Worm (Caenorhabditis elegans) whole organism, young adult: ENCODE results near the gene rpl-25.1.
A peak's percentile ranks its signal among the peaks of the same experiment; 100 is the strongest.

ENCODE experiments used
- B0035.1 ChIP-seq: sonication (generic microtip); optimal IDR thresholded peaks from 2 replicates; lab custom pipeline; 2016; ENCODE audit warnings: missing genetic modification characterization, mild to moderate bottlenecking, missing compliant biosample characterization, missing genotype, missing genetic modification reagents
- F10E7.11 ChIP-seq: sonication (generic microtip); optimal IDR thresholded peaks from 2 replicates; lab custom pipeline; 2017; ENCODE audit warnings: mild to moderate bottlenecking, missing genetic modification characterization, moderate library complexity, missing compliant biosample characterization
- F22D6.2 ChIP-seq: sonication (generic microtip); optimal IDR thresholded peaks from 2 replicates; lab custom pipeline; 2016; ENCODE audit warnings: mild to moderate bottlenecking, missing genetic modification characterization, missing compliant biosample characterization
- F33H1.4 ChIP-seq: fragments of 200-800 bp; sonication (Bioruptor generic); IDR thresholded peaks from 2 replicates; pipeline ENCODE4 v1.3.6; 2022; ENCODE audit warnings: missing genetic modification reagents, missing genetic modification characterization, missing compliant biosample characterization
- F37B4.10 ChIP-seq: fragments of 200-800 bp; sonication (Bioruptor generic); IDR thresholded peaks from 2 replicates; pipeline ENCODE4 v1.3.6; 2022; ENCODE audit warnings: missing genetic modification characterization, missing compliant biosample characterization
- F57C9.4 ChIP-seq: sonication (generic microtip); optimal IDR thresholded peaks from 2 replicates; lab custom pipeline; 2017; ENCODE audit warnings: mild to moderate bottlenecking, missing genetic modification characterization, missing compliant biosample characterization
- Y53F4B.3 ChIP-seq: fragments of 200-800 bp; sonication (Bioruptor generic); IDR thresholded peaks from 2 replicates; pipeline ENCODE4 v1.3.6; 2022; ENCODE audit warnings: missing genetic modification reagents, missing genetic modification characterization, missing compliant biosample characterization
- Y56A3A.18 ChIP-seq: fragments of 200-800 bp; sonication (Bioruptor generic); IDR thresholded peaks from 2 replicates; pipeline ENCODE4 v1.3.6; 2022; ENCODE audit warnings: missing genetic modification reagents, missing genetic modification characterization, missing compliant biosample characterization
- aptf-2 ChIP-seq: fragments of 200-800 bp; sonication (Bioruptor generic); conservative IDR thresholded peaks from 2 replicates; pipeline ENCODE4 v1.3.6; 2022; ENCODE audit warnings: missing genetic modification reagents, missing genetic modification characterization, missing compliant biosample characterization
- aptf-3 ChIP-seq: fragments of 200-800 bp; sonication (Bioruptor generic); IDR thresholded peaks from 2 replicates; pipeline ENCODE4 v1.3.6; 2022; ENCODE audit warnings: missing genetic modification characterization, missing compliant biosample characterization
- attf-5 ChIP-seq: fragments of 200-800 bp; sonication (Bioruptor generic); optimal IDR thresholded peaks from 2 replicates; lab custom pipeline; 2018; ENCODE audit warnings: mild to moderate bottlenecking, missing genetic modification characterization, missing compliant biosample characterization
- attf-6 ChIP-seq: fragments of 200-800 bp; sonication (Bioruptor generic); IDR thresholded peaks from 2 replicates; pipeline ENCODE4 v1.3.6; 2022; ENCODE audit warnings: missing genetic modification reagents, missing genetic modification characterization, missing compliant biosample characterization
- ceh-100 ChIP-seq: fragments of 200-800 bp; sonication (Bioruptor generic); IDR thresholded peaks from 2 replicates; pipeline ENCODE4 v1.3.6; 2022; ENCODE audit warnings: missing genetic modification reagents, missing genetic modification characterization, missing compliant biosample characterization
- ceh-27 ChIP-seq: fragments of 200-800 bp; sonication (Bioruptor generic); optimal IDR thresholded peaks from 2 replicates; lab custom pipeline; 2018; ENCODE audit warnings: mild to moderate bottlenecking, missing genetic modification characterization, moderate library complexity, missing compliant biosample characterization
- ceh-58 ChIP-seq: fragments of 200-800 bp; sonication (Bioruptor generic); IDR thresholded peaks from 2 replicates; pipeline ENCODE4 v1.3.6; 2022; ENCODE audit warnings: missing genetic modification characterization, missing compliant biosample characterization
- die-1 ChIP-seq: sonication (generic microtip); optimal IDR thresholded peaks from 2 replicates; lab custom pipeline; 2016; ENCODE audit warnings: missing genotype, mild to moderate bottlenecking, missing genetic modification characterization, missing compliant biosample characterization
- dox-1 ChIP-seq: fragments of 200-800 bp; sonication (Bioruptor generic); IDR thresholded peaks from 2 replicates; pipeline ENCODE4 v1.3.6; 2022; ENCODE audit warnings: missing genetic modification reagents, missing genetic modification characterization, missing compliant biosample characterization
- dpff-1 ChIP-seq: sonication (generic microtip); optimal IDR thresholded peaks from 2 replicates; lab custom pipeline; 2017; ENCODE audit warnings: mild to moderate bottlenecking, missing genetic modification characterization, missing compliant biosample characterization
- egrh-3 ChIP-seq: fragments of 200-800 bp; sonication (Bioruptor generic); IDR thresholded peaks from 2 replicates; pipeline ENCODE4 v1.3.6; 2022; ENCODE audit warnings: missing genetic modification reagents, missing genetic modification characterization, missing compliant biosample characterization
- ets-4 ChIP-seq: fragments of 200-800 bp; sonication (Bioruptor generic); optimal IDR thresholded peaks from 2 replicates; lab custom pipeline; 2018; ENCODE audit warnings: mild to moderate bottlenecking, missing genetic modification characterization, missing compliant biosample characterization
- gei-17 ChIP-seq: fragments of 200-800 bp; sonication (Bioruptor generic); optimal IDR thresholded peaks from 2 replicates; lab custom pipeline; 2018; ENCODE audit warnings: mild to moderate bottlenecking, missing genetic modification characterization, missing compliant biosample characterization
- hlh-26 ChIP-seq: fragments of 200-800 bp; sonication (Bioruptor generic); conservative IDR thresholded peaks from 2 replicates; pipeline ENCODE4 v1.3.6; 2022; ENCODE audit warnings: missing genetic modification reagents, missing genetic modification characterization, missing compliant biosample characterization
- hsf-1 ChIP-seq: fragments of 200-800 bp; sonication (Bioruptor generic); IDR thresholded peaks from 2 replicates; pipeline ENCODE4 v1.3.6; 2022; ENCODE audit warnings: missing genetic modification reagents, missing genetic modification characterization, missing compliant biosample characterization
- lin-26 ChIP-seq: fragments of 200-800 bp; sonication (Bioruptor generic); IDR thresholded peaks from 2 replicates; pipeline ENCODE4 v1.3.6; 2022; ENCODE audit warnings: missing genetic modification reagents, missing genetic modification characterization, missing compliant biosample characterization
- lin-54 ChIP-seq: fragments of 200-800 bp; sonication (Bioruptor generic); optimal IDR thresholded peaks from 2 replicates; lab custom pipeline; 2018; ENCODE audit warnings: mild to moderate bottlenecking, missing genetic modification characterization, missing compliant biosample characterization
- mcd-1 ChIP-seq: fragments of 200-800 bp; sonication (Bioruptor generic); IDR thresholded peaks from 2 replicates; pipeline ENCODE4 v1.3.6; 2022; ENCODE audit warnings: missing genetic modification reagents, missing genetic modification characterization, missing compliant biosample characterization
- mel-28 ChIP-seq: sonication (generic microtip); optimal IDR thresholded peaks from 2 replicates; lab custom pipeline; 2016; ENCODE audit warnings: borderline replicate concordance, mild to moderate bottlenecking, missing genetic modification characterization, missing compliant biosample characterization
- mes-4 ChIP-seq: sonication (generic microtip); optimal IDR thresholded peaks from 2 replicates; lab custom pipeline; 2016; ENCODE audit warnings: missing genotype, missing genetic modification characterization, missing compliant biosample characterization
- mxl-1 ChIP-seq: sonication (generic microtip); optimal IDR thresholded peaks from 2 replicates; lab custom pipeline; 2016; ENCODE audit warnings: missing genetic modification characterization, missing compliant biosample characterization
- nfyb-1 ChIP-seq: fragments of 200-800 bp; sonication (Bioruptor generic); IDR thresholded peaks from 2 replicates; pipeline ENCODE4 v1.3.6; 2022; ENCODE audit warnings: missing genetic modification reagents, missing genetic modification characterization, missing compliant biosample characterization
- nhr-27 ChIP-seq: fragments of 200-800 bp; sonication (Bioruptor generic); optimal IDR thresholded peaks from 2 replicates; lab custom pipeline; 2018; ENCODE audit warnings: mild to moderate bottlenecking, missing genetic modification characterization, moderate library complexity, missing compliant biosample characterization
- nhr-80 ChIP-seq: sonication (generic microtip); optimal IDR thresholded peaks from 2 replicates; lab custom pipeline; 2016; ENCODE audit warnings: missing genetic modification characterization, missing compliant biosample characterization
- rcor-1 ChIP-seq: fragments of 200-800 bp; sonication (Bioruptor generic); IDR thresholded peaks from 2 replicates; pipeline ENCODE4 v1.3.6; 2022; ENCODE audit warnings: missing genetic modification reagents, missing genetic modification characterization, missing compliant biosample characterization
- rec-8 ChIP-seq, 2 experiments: sonication (generic microtip); optimal IDR thresholded peaks; 2 replicates each; lab custom pipeline; 2016; ENCODE audit warnings: mild to moderate bottlenecking in 2 of 2, missing genetic modification characterization in 2 of 2, missing genetic modification reagents in 2 of 2, missing genotype in 2 of 2, missing biosample characterization in 1 of 2, missing compliant biosample characterization in 1 of 2, moderate library complexity in 1 of 2
- sdz-38 ChIP-seq: sonication (generic microtip); optimal IDR thresholded peaks from 2 replicates; lab custom pipeline; 2016; ENCODE audit warnings: missing genotype, missing genetic modification characterization, missing compliant biosample characterization
- sea-2 ChIP-seq: fragments of 200-800 bp; sonication (Bioruptor generic); IDR thresholded peaks from 2 replicates; pipeline ENCODE4 v1.3.6; 2022; ENCODE audit warnings: missing genetic modification characterization, missing compliant biosample characterization
- snpc-4 ChIP-seq, 5 experiments: fragments of 150-350 bp in 1 of 5; sonication (generic microtip) in 4 of 5; optimal IDR thresholded peaks; 2 replicates each; lab custom pipeline; 2014 to 2018; ENCODE audit warnings: missing genetic modification characterization in 5 of 5, missing biosample characterization in 3 of 5, antibody characterized with exemption in 2 of 5, mild to moderate bottlenecking in 2 of 5, missing compliant biosample characterization in 2 of 5, missing genotype in 2 of 5, moderate library complexity in 2 of 5, missing genetic modification reagents in 1 of 5
- somi-1 ChIP-seq: fragments of 200-800 bp; sonication (Bioruptor generic); optimal IDR thresholded peaks from 2 replicates; lab custom pipeline; 2018; ENCODE audit warnings: mild to moderate bottlenecking, missing genetic modification characterization, missing compliant biosample characterization
- sptf-2 ChIP-seq: fragments of 200-800 bp; sonication (Bioruptor generic); optimal IDR thresholded peaks from 2 replicates; lab custom pipeline; 2018; ENCODE audit warnings: mild to moderate bottlenecking, missing genetic modification characterization, missing compliant biosample characterization
- tbp1 ChIP-seq: fragments of 200-800 bp; sonication (Bioruptor generic); optimal IDR thresholded peaks from 2 replicates; lab custom pipeline; 2018; ENCODE audit warnings: mild to moderate bottlenecking, missing genetic modification characterization, missing compliant biosample characterization
- xnd-1 ChIP-seq: sonication (generic microtip); optimal IDR thresholded peaks from 2 replicates; lab custom pipeline; 2016; ENCODE audit warnings: missing genotype, missing genetic modification reagents, missing genetic modification characterization, missing compliant biosample characterization
- zim-3 ChIP-seq: sonication (generic microtip); optimal IDR thresholded peaks from 2 replicates; lab custom pipeline; 2017; ENCODE audit warnings: mild to moderate bottlenecking, missing genetic modification characterization, moderate library complexity, missing compliant biosample characterization
- ztf-18 ChIP-seq: sonication (generic microtip); optimal IDR thresholded peaks from 2 replicates; lab custom pipeline; 2016; ENCODE audit warnings: missing genotype, mild to moderate bottlenecking, missing genetic modification characterization, missing compliant biosample characterization
- ztf-25 ChIP-seq: fragments of 200-800 bp; sonication (Bioruptor generic); IDR thresholded peaks from 2 replicates; pipeline ENCODE4 v1.3.6; 2022; ENCODE audit warnings: missing genetic modification reagents, missing genetic modification characterization, missing compliant biosample characterization
- ztf-6 ChIP-seq: fragments of 200-800 bp; sonication (Bioruptor generic); IDR thresholded peaks from 2 replicates; pipeline ENCODE4 v1.3.6; 2022; ENCODE audit warnings: missing genetic modification reagents, missing genetic modification characterization, missing compliant biosample characterization

rpl-25.1 gene

ce11 chrX:4706755-4707226 is 8.2 kb upstream of the rpl-25.1 start, which contains the start of gene dhhc-10 (continued):
- no peak for TF ChIP-seq hsf-1 (GFP tag; lab: Robert Waterston, UW)
- peak; percentile 71 for TF ChIP-seq dox-1 (GFP tag; lab: Robert Waterston, UW)
- TF ChIP-seq lin-54 (GFP tag; lab: Kevin White, UChicago), result peak; percentile 8
- TF ChIP-seq mcd-1, result peak; percentile 29; the same call in 1 of the 2 replicates

- TF ChIP-seq ztf-18, result peak; percentile 57
- TF ChIP-seq nhr-27 (tag; lab: Kevin White, UChicago), result no peak
- TF ChIP-seq mel-28, result no peak
- TF ChIP-seq somi-1 (GFP tag; lab: Kevin White, UChicago), result peak; percentile 4
- TF ChIP-seq die-1, result no peak
- TF ChIP-seq rcor-1 (GFP tag; lab: Robert Waterston, UW), result peak; percentile 50
- TF ChIP-seq sdz-38 (tag; lab: Kevin White, UChicago), result no peak
- TF ChIP-seq gei-17 (GFP tag; lab: Kevin White, UChicago), result peak; percentile 46
- TF ChIP-seq rec-8 (tag; optimal IDR thresholded peaks at IDR 0.05; lab: Kevin White, UChicago), result no peak
- no peak for TF ChIP-seq mxl-1 (tag; lab: Kevin White, UChicago)
- no peak for TF ChIP-seq xnd-1 (tag; lab: Kevin White, UChicago)
- TF ChIP-seq hsf-1 (GFP tag; lab: Robert Waterston, UW), result no peak
- TF ChIP-seq F33H1.4 (GFP tag; lab: Robert Waterston, UW), result peak; percentile 79
- TF ChIP-seq nhr-80, result peak; percentile 98
- TF ChIP-seq F37B4.10 (GFP tag; lab: Robert Waterston, UW), result no peak
- TF ChIP-seq dox-1 (GFP tag; lab: Robert Waterston, UW), result peak; percentile 91
- TF ChIP-seq ceh-27 (GFP tag; lab: Kevin White, UChicago), result peak; percentile 91
- TF ChIP-seq aptf-2 (GFP tag; lab: Robert Waterston, UW), result no peak
- TF ChIP-seq snpc-4 (GFP tag; optimal IDR thresholded peaks at IDR 0.05; lab: Kevin White, UChicago), result no peak
- peak in 3 of 4 experiments; percentile 49 to 70 (median 53) for TF ChIP-seq snpc-4 (tag; optimal IDR thresholded peaks at IDR 0.05; lab: Kevin White, UChicago)
- no peak for TF ChIP-seq hlh-26
- TF ChIP-seq sea-2 (GFP tag; lab: Robert Waterston, UW), result no peak
- no peak for TF ChIP-seq F22D6.2 (tag; lab: Kevin White, UChicago)
- no peak for TF ChIP-seq zim-3 (tag; lab: Kevin White, UChicago)
- TF ChIP-seq ztf-25 (GFP tag; lab: Robert Waterston, UW), result no peak
- peak; percentile 46; the same call in 1 of the 2 replicates for TF ChIP-seq egrh-3 (GFP tag; lab: Robert Waterston, UW)
- TF ChIP-seq aptf-3 (GFP tag; lab: Robert Waterston, UW), result no peak
- TF ChIP-seq lin-54 (GFP tag; lab: Kevin White, UChicago), result peak; percentile 34
- no peak for TF ChIP-seq F10E7.11
- TF ChIP-seq ets-4 (GFP tag; lab: Kevin White, UChicago), result peak; percentile 58
- no peak for TF ChIP-seq F57C9.4 (tag; lab: Kevin White, UChicago)
- TF ChIP-seq B0035.1 (tag; lab: Kevin White, UChicago), result no peak
- no peak for TF ChIP-seq mes-4 (tag; lab: Kevin White, UChicago)
- no peak for TF ChIP-seq ceh-58 (GFP tag; lab: Robert Waterston, UW)
- 0 out of 2 replicates have a peak, but pooled peaks have one; percentile 40 for TF ChIP-seq ztf-6 (GFP tag; lab: Robert Waterston, UW)
- no peak for TF ChIP-seq ceh-100 (GFP tag; lab: Robert Waterston, UW)
- TF ChIP-seq tbp1 (GFP tag; lab: Kevin White, UChicago), result peak; percentile 63
- TF ChIP-seq attf-6 (GFP tag; lab: Robert Waterston, UW), result no peak
- TF ChIP-seq Y56A3A.18 (GFP tag; lab: Robert Waterston, UW), result 0 out of 2 replicates have a peak, but pooled peaks have one; percentile 51
- TF ChIP-seq nfyb-1 (GFP tag; lab: Robert Waterston, UW), result peak; percentile 82
- TF ChIP-seq Y53F4B.3, result no peak
- TF ChIP-seq lin-26 (GFP tag; lab: Robert Waterston, UW), result no peak
- no peak for TF ChIP-seq dpff-1 (tag; lab: Kevin White, UChicago)
- no peak for TF ChIP-seq sptf-2 (GFP tag; lab: Kevin White, UChicago)
- peak; percentile 94 for TF ChIP-seq attf-5 (GFP tag; lab: Kevin White, UChicago)
Observed at ce11 chrX:4711698-4712329, 3.2 kb upstream of the rpl-25.1 start, which contains the start of the genes dnj-14 and glit-1. Gene dnj-14 (minus strand): TSS chrX:4711748. Gene glit-1 (plus strand): TSS chrX:4712279.
